Worm (Caenorhabditis elegans) whole organism, L1 larva: Measurements from ENCODE around the gene ZK970.8.

Experiments used
- C04F5.9 ChIP-seq: sonication (generic microtip); optimal IDR thresholded peaks from 2 replicates; lab custom pipeline; 2016; ENCODE audit warnings: missing genetic modification characterization, missing compliant biosample characterization
- F16B12.6 ChIP-seq: fragments of 150-350 bp; optimal IDR thresholded peaks from 2 replicates; lab custom pipeline; 2014; ENCODE audit warnings: missing biosample characterization, missing genetic modification characterization
- Y116A8C.19 ChIP-seq: sonication (generic microtip); optimal IDR thresholded peaks from 2 replicates; lab custom pipeline; 2016; ENCODE audit warnings: missing compliant biosample characterization, missing genetic modification characterization, borderline replicate concordance
- alr-1 ChIP-seq: fragments of 200-800 bp; sonication (Bioruptor generic); optimal IDR thresholded peaks from 2 replicates; lab custom pipeline; 2018; ENCODE audit warnings: borderline replicate concordance, mild to moderate bottlenecking, missing genetic modification characterization, missing compliant biosample characterization
- ama-1 ChIP-seq: fragments of 150-350 bp; optimal IDR thresholded peaks from 2 replicates; lab custom pipeline; 2014
- ceh-63 ChIP-seq: fragments of 200-800 bp; sonication (Bioruptor generic); optimal IDR thresholded peaks from 2 replicates; lab custom pipeline; 2018; ENCODE audit warnings: mild to moderate bottlenecking, missing genetic modification characterization, missing compliant biosample characterization
- ceh-88 ChIP-seq: fragments of 200-800 bp; sonication (Bioruptor generic); IDR thresholded peaks from 2 replicates; pipeline ENCODE4 v1.3.6; 2022; ENCODE audit warnings: missing genetic modification characterization, missing compliant biosample characterization
- ceh-90 ChIP-seq: sonication (generic microtip); optimal IDR thresholded peaks from 2 replicates; lab custom pipeline; 2016; ENCODE audit warnings: missing genetic modification characterization, missing compliant biosample characterization
- dpl-1 ChIP-seq, 3 experiments: fragments of 150-350 bp in 2 of 3; sonication (generic microtip) in 1 of 3; optimal IDR thresholded peaks; 2 replicates each; lab custom pipeline; 2014 to 2017; ENCODE audit warnings: missing biosample characterization in 3 of 3, missing genetic modification characterization in 3 of 3, missing genetic modification reagents in 3 of 3
- dsc-1 ChIP-seq: sonication (generic microtip); optimal IDR thresholded peaks from 2 replicates; lab custom pipeline; 2016; ENCODE audit warnings: mild to moderate bottlenecking, missing genetic modification characterization, missing compliant biosample characterization
- efl-1 ChIP-seq, 4 experiments: fragments of 150-350 bp; optimal IDR thresholded peaks in 3 of 4; peaks in 1 of 4; 1 replicate in 1 of 4; 2 replicates in 3 of 4; lab custom pipeline; 2014; ENCODE audit warnings: missing biosample characterization in 2 of 4, missing genetic modification characterization in 2 of 4, missing genetic modification reagents in 2 of 4
- efl-3 ChIP-seq: fragments of 200-800 bp; sonication (Bioruptor generic); optimal IDR thresholded peaks from 2 replicates; lab custom pipeline; 2018; ENCODE audit warnings: mild to moderate bottlenecking, missing genetic modification characterization, missing compliant biosample characterization
- egl-13 ChIP-seq: sonication (generic microtip); optimal IDR thresholded peaks from 2 replicates; lab custom pipeline; 2016; ENCODE audit warnings: missing genotype, missing genetic modification reagents, missing genetic modification characterization, missing compliant biosample characterization
- elt-2 ChIP-seq: sonication (generic microtip); optimal IDR thresholded peaks from 2 replicates; lab custom pipeline; 2016; ENCODE audit warnings: missing genetic modification characterization, mild to moderate bottlenecking, inconsistent platforms, missing compliant biosample characterization, missing genetic modification reagents
- elt-3 ChIP-seq, 6 experiments: fragments of 150-350 bp in 1 of 6; sonication (generic microtip); optimal IDR thresholded peaks; 2 replicates each; lab custom pipeline; 2017 to 2018; ENCODE audit warnings: missing biosample characterization in 6 of 6, missing genetic modification characterization in 6 of 6, inconsistent platforms in 1 of 6
- fkh-10 ChIP-seq: sonication (generic microtip); optimal IDR thresholded peaks from 2 replicates; lab custom pipeline; 2017; ENCODE audit warnings: missing biosample characterization, missing genetic modification reagents, missing genetic modification characterization
- fkh-8 ChIP-seq: sonication (generic microtip); optimal IDR thresholded peaks from 2 replicates; lab custom pipeline; 2016; ENCODE audit warnings: mild to moderate bottlenecking, missing genetic modification characterization, missing compliant biosample characterization
- fos-1 ChIP-seq: fragments of 150-350 bp; optimal IDR thresholded peaks from 2 replicates; lab custom pipeline; 2014; ENCODE audit warnings: missing biosample characterization, missing genetic modification characterization
- grh-1 ChIP-seq: fragments of 200-800 bp; sonication (Bioruptor generic); IDR thresholded peaks from 2 replicates; pipeline ENCODE4 v1.3.6; 2022; ENCODE audit warnings: missing genetic modification reagents, missing genetic modification characterization, missing compliant biosample characterization
- hlh-17 ChIP-seq: fragments of 200-800 bp; sonication (Bioruptor generic); optimal IDR thresholded peaks from 2 replicates; lab custom pipeline; 2018; ENCODE audit warnings: missing genetic modification characterization, mild to moderate bottlenecking, missing compliant biosample characterization, moderate library complexity, borderline replicate concordance
- irx-1 ChIP-seq: sonication (generic microtip); optimal IDR thresholded peaks from 2 replicates; lab custom pipeline; 2016; ENCODE audit warnings: missing genetic modification characterization, missing compliant biosample characterization
- isw-1 ChIP-seq: fragments of 200-800 bp; sonication (Bioruptor generic); IDR thresholded peaks from 2 replicates; pipeline ENCODE4 v1.3.6; 2022; ENCODE audit warnings: missing genetic modification characterization, missing compliant biosample characterization
- jun-1 ChIP-seq: fragments of 150-350 bp; optimal IDR thresholded peaks from 2 replicates; lab custom pipeline; 2014; ENCODE audit warnings: missing biosample characterization, missing genetic modification reagents, missing genetic modification characterization
- lin-13 ChIP-seq: fragments of 150-350 bp; optimal IDR thresholded peaks from 2 replicates; lab custom pipeline; 2014; ENCODE audit warnings: missing biosample characterization, missing genetic modification reagents, missing genetic modification characterization
- lin-14 ChIP-seq: fragments of 200-800 bp; sonication (Bioruptor generic); optimal IDR thresholded peaks from 2 replicates; lab custom pipeline; 2018; ENCODE audit warnings: mild to moderate bottlenecking, missing genetic modification characterization, moderate library complexity, missing compliant biosample characterization
- lin-15B ChIP-seq: fragments of 150-350 bp; sonication (generic microtip); optimal IDR thresholded peaks from 3 replicates; lab custom pipeline; 2014; ENCODE audit warnings: missing biosample characterization, missing genetic modification characterization
- lin-35 ChIP-seq, 2 experiments: fragments of 150-350 bp; optimal IDR thresholded peaks; 2 replicates each; lab custom pipeline; 2014; ENCODE audit warnings: missing biosample characterization in 2 of 2, missing genetic modification characterization in 2 of 2, missing genetic modification reagents in 2 of 2
- mab-9 ChIP-seq: fragments of 200-800 bp; sonication (Bioruptor generic); IDR thresholded peaks from 2 replicates; pipeline ENCODE4 v1.3.6; 2022; ENCODE audit warnings: missing genetic modification reagents, missing genetic modification characterization, missing compliant biosample characterization
- mdl-1 ChIP-seq, 2 experiments: fragments of 150-350 bp; optimal IDR thresholded peaks; 2 replicates each; lab custom pipeline; 2014 to 2017; ENCODE audit warnings: missing biosample characterization in 2 of 2, missing genetic modification characterization in 2 of 2, inconsistent platforms in 1 of 2
- mef-2 ChIP-seq: fragments of 150-350 bp; optimal IDR thresholded peaks from 2 replicates; lab custom pipeline; 2014; ENCODE audit warnings: missing biosample characterization, missing genetic modification characterization
- nhr-12 ChIP-seq: sonication (generic microtip); optimal IDR thresholded peaks from 2 replicates; lab custom pipeline; 2017; ENCODE audit warnings: missing biosample characterization, missing genetic modification characterization
- nhr-19 ChIP-seq: fragments of 200-800 bp; sonication (Bioruptor generic); conservative IDR thresholded peaks from 2 replicates; pipeline ENCODE4 v1.3.6; 2022; ENCODE audit warnings: missing genetic modification characterization, missing compliant biosample characterization
- nhr-20 ChIP-seq: sonication (generic microtip); optimal IDR thresholded peaks from 2 replicates; lab custom pipeline; 2016; ENCODE audit warnings: mild to moderate bottlenecking, missing genetic modification characterization, missing compliant biosample characterization
- nhr-28 ChIP-seq: fragments of 150-350 bp; optimal IDR thresholded peaks from 2 replicates; lab custom pipeline; 2014; ENCODE audit warnings: missing biosample characterization, missing genetic modification characterization
- nhr-47 ChIP-seq: sonication (generic microtip); optimal IDR thresholded peaks from 2 replicates; lab custom pipeline; 2016; ENCODE audit warnings: mild to moderate bottlenecking, missing genetic modification characterization, moderate library complexity, missing compliant biosample characterization
- nhr-71 ChIP-seq: sonication (generic microtip); optimal IDR thresholded peaks from 2 replicates; lab custom pipeline; 2016; ENCODE audit warnings: mild to moderate bottlenecking, missing genetic modification characterization, moderate library complexity, missing compliant biosample characterization
- nhr-76 ChIP-seq: sonication (generic microtip); optimal IDR thresholded peaks from 2 replicates; lab custom pipeline; 2017; ENCODE audit warnings: missing biosample characterization, missing genetic modification characterization
- nhr-77 ChIP-seq: fragments of 150-350 bp; optimal IDR thresholded peaks from 2 replicates; lab custom pipeline; 2014; ENCODE audit warnings: missing biosample characterization, missing genetic modification characterization
- nhr-84 ChIP-seq: sonication (generic microtip); optimal IDR thresholded peaks from 2 replicates; lab custom pipeline; 2017; ENCODE audit warnings: missing biosample characterization, missing genetic modification characterization
- nhr-85 ChIP-seq: sonication (generic microtip); peaks from one replicate; lab custom pipeline; 2016; ENCODE audit warnings: missing genetic modification characterization, inconsistent platforms, missing compliant biosample characterization
- rnt-1 ChIP-seq: sonication (generic microtip); optimal IDR thresholded peaks from 2 replicates; lab custom pipeline; 2016; ENCODE audit warnings: mild to moderate bottlenecking, missing genetic modification characterization, moderate library complexity, missing compliant biosample characterization
- snu-23 ChIP-seq: sonication (generic microtip); optimal IDR thresholded peaks from 2 replicates; lab custom pipeline; 2016; ENCODE audit warnings: missing genetic modification characterization, missing compliant biosample characterization
- swsn-7 ChIP-seq: sonication (generic microtip); optimal IDR thresholded peaks from 2 replicates; lab custom pipeline; 2016; ENCODE audit warnings: missing genetic modification characterization, missing compliant biosample characterization
- tlp-1 ChIP-seq: fragments of 150-350 bp; optimal IDR thresholded peaks from 2 replicates; lab custom pipeline; 2014; ENCODE audit warnings: missing biosample characterization, missing genetic modification characterization
- unc-62 ChIP-seq: fragments of 150-350 bp; optimal IDR thresholded peaks from 2 replicates; lab custom pipeline; 2014; ENCODE audit warnings: missing biosample characterization, missing genetic modification reagents, missing genetic modification characterization
- zag-1 ChIP-seq: fragments of 150-350 bp; optimal IDR thresholded peaks from 2 replicates; lab custom pipeline; 2014; ENCODE audit warnings: missing biosample characterization, missing genetic modification characterization
- zip-4 ChIP-seq: fragments of 200-800 bp; sonication (Bioruptor generic); optimal IDR thresholded peaks from 2 replicates; lab custom pipeline; 2018; ENCODE audit warnings: mild to moderate bottlenecking, missing genetic modification characterization, moderate library complexity, missing compliant biosample characterization
- ztf-4 ChIP-seq: fragments of 150-350 bp; optimal IDR thresholded peaks from 2 replicates; lab custom pipeline; 2014; ENCODE audit warnings: missing biosample characterization, missing genetic modification characterization

ZK970.8 gene

DNA sequence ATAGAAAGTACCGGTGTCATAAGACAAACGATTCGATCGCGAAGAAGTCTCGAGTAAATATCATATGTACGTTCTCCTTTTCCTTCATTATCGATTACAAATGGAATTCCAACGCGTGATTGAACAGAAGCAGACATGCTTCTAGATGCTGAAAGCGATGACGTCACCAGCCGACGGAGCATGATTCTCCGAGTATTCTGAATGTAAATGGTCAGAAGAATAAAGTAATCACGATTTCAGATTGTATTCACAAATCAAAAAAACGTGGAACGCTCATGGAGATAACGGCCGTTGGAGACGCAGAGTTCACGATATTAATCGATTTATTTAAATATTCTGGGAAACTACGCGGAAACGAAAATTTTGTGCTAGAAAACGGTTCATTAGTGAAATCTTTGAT is 6.8 kb upstream of the ZK970.8 start, which contains the start of gene clpp-1:
clpp-1 (minus strand) TSS at position 197 of the 400 bp plus-strand sequence.
- TF ChIP-seq swsn-7 (tag; lab: Kevin White, UChicago) (peak; percentile 11), zag-1 (tag; lab: Kevin White, UChicago) (no peak), snu-23 (GFP tag; lab: Kevin White, UChicago) (peak; percentile 6), fos-1 (tag; lab: Kevin White, UChicago) (no peak), lin-35 (GFP tag; optimal IDR thresholded peaks at IDR 0.05; lab: Kevin White, UChicago) (peak in 1 of 2 experiments; percentile 42), fkh-8 (peak; percentile 28), nhr-71 (tag; lab: Kevin White, UChicago) (peak; percentile 42), nhr-28 (tag; lab: Kevin White, UChicago) (no peak), ama-1 (lab: Kevin White, UChicago) (peak; percentile 20), ztf-4 (tag; lab: Kevin White, UChicago) (peak; percentile 60), grh-1 (0 out of 2 replicates have a peak, but pooled peaks have one; percentile 9), efl-1 (optimal IDR thresholded peaks at IDR 0.05; lab: Kevin White, UChicago) (peak in 1 of 2 experiments; percentile 8), efl-1 (GFP tag; optimal IDR thresholded peaks at IDR 0.05 in 1 of 2; lab: Kevin White, UChicago) (peak in 1 of 2 experiments; percentile 84), dsc-1 (no peak), ceh-88 (0 out of 2 replicates have a peak, but pooled peaks have one; percentile 8)

DNA sequence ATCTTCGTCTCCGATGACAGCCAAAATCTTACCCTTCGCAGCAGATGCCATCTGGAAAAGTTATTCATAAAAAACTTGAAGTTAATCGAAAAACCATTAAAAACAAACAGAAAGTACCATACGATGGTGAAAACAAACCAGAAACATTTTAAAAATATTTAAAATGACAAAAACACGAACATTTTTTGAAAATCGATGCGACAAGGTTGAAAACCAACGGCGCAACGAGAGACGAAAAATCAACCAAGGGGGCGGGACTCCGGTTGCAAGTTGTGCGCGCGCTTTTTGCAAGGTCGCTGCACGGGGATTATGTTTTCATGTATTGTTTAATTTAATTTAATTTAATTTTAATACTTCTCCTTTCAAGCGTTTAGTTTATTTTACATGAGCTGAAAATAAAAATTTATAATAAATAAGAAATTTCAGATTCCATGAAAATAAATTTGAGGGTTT is 5.7 kb upstream of the ZK970.8 start, which contains the start of gene vha-9:
vha-9 (minus strand) TSS at position 51 of the 453 bp plus-strand sequence.
- TF ChIP-seq jun-1: no peak
- no peak for TF ChIP-seq efl-3 (GFP tag; lab: Kevin White, UChicago)
- TF ChIP-seq zag-1 (tag; lab: Kevin White, UChicago): no peak
- no peak for TF ChIP-seq ceh-90 (tag; lab: Kevin White, UChicago)
- peak; percentile 70 for TF ChIP-seq dsc-1
- TF ChIP-seq nhr-20: peak; percentile 72
- peak in 1 of 2 experiments; percentile 57 for TF ChIP-seq mdl-1 (tag; optimal IDR thresholded peaks at IDR 0.05; lab: Kevin White, UChicago)
- no peak for TF ChIP-seq nhr-77 (tag; lab: Kevin White, UChicago)
- peak; percentile 55 to 62 for TF ChIP-seq lin-35 (GFP tag; optimal IDR thresholded peaks at IDR 0.05; lab: Kevin White, UChicago)
- no peak for TF ChIP-seq ama-1 (lab: Kevin White, UChicago)
- TF ChIP-seq nhr-19 (GFP tag; lab: Robert Waterston, UW): peak; percentile 57
- TF ChIP-seq lin-15B: peak; percentile 31
- no peak for TF ChIP-seq elt-2 (tag; lab: Kevin White, UChicago)
- peak; percentile 51 for TF ChIP-seq grh-1
- peak; percentile 14 for TF ChIP-seq C04F5.9 (tag; lab: Kevin White, UChicago)
- TF ChIP-seq nhr-76 (tag; lab: Kevin White, UChicago): no peak
- peak; percentile 76 for TF ChIP-seq nhr-47 (tag; lab: Kevin White, UChicago)
- peak; percentile 52 for TF ChIP-seq F16B12.6 (tag; lab: Kevin White, UChicago)
- no peak for TF ChIP-seq Y116A8C.19
- TF ChIP-seq ztf-4 (tag; lab: Kevin White, UChicago): peak; percentile 26
- no peak for TF ChIP-seq zip-4 (GFP tag; lab: Kevin White, UChicago)
- TF ChIP-seq elt-3 (tag; optimal IDR thresholded peaks at IDR 0.05; lab: Kevin White, UChicago): peak in 1 of 6 experiments; percentile 37
- peak; percentile 45 for TF ChIP-seq fkh-8
- no peak for TF ChIP-seq hlh-17
- no peak for TF ChIP-seq alr-1 (tag; lab: Kevin White, UChicago)
- TF ChIP-seq nhr-84 (tag; lab: Kevin White, UChicago): no peak
- TF ChIP-seq nhr-12 (tag; lab: Kevin White, UChicago): no peak
- peak; percentile 81 for TF ChIP-seq lin-14 (GFP tag; lab: Kevin White, UChicago)
- no peak for TF ChIP-seq fos-1 (tag; lab: Kevin White, UChicago)
- TF ChIP-seq dpl-1 (GFP tag; optimal IDR thresholded peaks at IDR 0.05; lab: Kevin White, UChicago): peak; percentile 35 to 72 (median 66)
- peak; percentile 48 for TF ChIP-seq isw-1 (GFP tag; lab: Robert Waterston, UW)
- TF ChIP-seq lin-13 (GFP tag; lab: Kevin White, UChicago): peak; percentile 41
- TF ChIP-seq unc-62 (GFP tag; lab: Kevin White, UChicago): no peak
- no peak for TF ChIP-seq ceh-63 (GFP tag; lab: Kevin White, UChicago)
- no peak for TF ChIP-seq tlp-1 (tag; lab: Kevin White, UChicago)
- TF ChIP-seq mab-9 (GFP tag; lab: Robert Waterston, UW): no peak
- peak; percentile 74 for TF ChIP-seq rnt-1 (tag; lab: Kevin White, UChicago)
- TF ChIP-seq nhr-85: peak; percentile 57
- no peak for TF ChIP-seq nhr-28 (tag; lab: Kevin White, UChicago)
- TF ChIP-seq fkh-10 (GFP tag; lab: Kevin White, UChicago): no peak
- TF ChIP-seq egl-13 (tag; lab: Kevin White, UChicago): peak; percentile 4
- TF ChIP-seq mef-2 (tag; lab: Kevin White, UChicago): no peak
- peak; percentile 82 for TF ChIP-seq snu-23 (GFP tag; lab: Kevin White, UChicago)
- peak; percentile 13 for TF ChIP-seq irx-1 (tag; lab: Kevin White, UChicago)
